Worm (Caenorhabditis elegans): ENCODE data around the gene K02E11.10.

ce11 chrV:14260831-14261230 lies 19.9 kb upstream of the K02E11.10 start, which contains the start of gene F40G12.2:
- TF ChIP-seq med-1 (GFP tag; optimal IDR thresholded peaks at IDR 0.05; ENCODE audit: insufficient read depth) (no peak), ztf-23 (GFP tag; IDR thresholded peaks at IDR 0.05) (no peak), flt-1 (GFP tag; IDR thresholded peaks at IDR 0.05) (no peak), ztf-29 (GFP tag; IDR thresholded peaks at IDR 0.05) (no peak), klf-2 (GFP tag; conservative IDR thresholded peaks at IDR 0.05) (no peak), tab-1 (GFP tag; IDR thresholded peaks at IDR 0.05) (no peak)
